Fruit fly (Drosophila melanogaster): Measurements from ENCODE around the gene CG14034.

Gene CG14034

dm6 chr2L:5208581-5208980 is 7.8 kb downstream of the CG14034 start:
- no peak for TF ChIP-seq GATAd (GFP tag; optimal IDR thresholded peaks at IDR 0.05)
- TF ChIP-seq fru (GFP tag; optimal IDR thresholded peaks at IDR 0.05) = no peak
- TF ChIP-seq Sp1 (GFP tag; optimal IDR thresholded peaks at IDR 0.05) = no peak
- no peak for TF ChIP-seq Rel (GFP tag; optimal IDR thresholded peaks at IDR 0.05)
- no peak for TF ChIP-seq Rel (tag; optimal IDR thresholded peaks at IDR 0.05)
- no peak for TF ChIP-seq Hr83 (GFP tag; optimal IDR thresholded peaks at IDR 0.05; ENCODE audit: poor library complexity, severe bottlenecking)
- no peak for TF ChIP-seq brk (GFP tag; optimal IDR thresholded peaks at IDR 0.05)
- no peak for TF ChIP-seq Mio (GFP tag; optimal IDR thresholded peaks at IDR 0.05)
- peak; percentile 40 for TF ChIP-seq Dfd (GFP tag; optimal IDR thresholded peaks at IDR 0.05)

- TF ChIP-seq GATAd (GFP tag; optimal IDR thresholded peaks at IDR 0.05) (no peak), Dfd (GFP tag; optimal IDR thresholded peaks at IDR 0.05) (no peak), psq (GFP tag; optimal IDR thresholded peaks at IDR 0.05) (no peak), Dif (GFP tag; optimal IDR thresholded peaks at IDR 0.05; ENCODE audit: partially characterized antibody) (no peak), rgr (GFP tag; optimal IDR thresholded peaks at IDR 0.05) (no peak), jim (GFP tag; optimal IDR thresholded peaks at IDR 0.05) (peak; percentile 8), HLH106 (tag; optimal IDR thresholded peaks at IDR 0.05) (no peak), Myc (optimal IDR thresholded peaks at IDR 0.05) (no peak), N (GFP tag; optimal IDR thresholded peaks at IDR 0.05) (no peak), ey (GFP tag; optimal IDR thresholded peaks at IDR 0.05) (no peak), OdsH (GFP tag; optimal IDR thresholded peaks at IDR 0.05) (no peak), Sp1 (GFP tag; optimal IDR thresholded peaks at IDR 0.05) (no peak), Vsx2 (GFP tag; optimal IDR thresholded peaks at IDR 0.05; ENCODE audit: partially characterized antibody) (peak; percentile 1), Hr83 (GFP tag; optimal IDR thresholded peaks at IDR 0.05; ENCODE audit: poor library complexity, severe bottlenecking) (no peak), dl (GFP tag; optimal IDR thresholded peaks at IDR 0.05; ENCODE audit: insufficient read depth in 1 of 2, partially characterized antibody in 2 of 2) (no peak), dmrt93B (GFP tag; optimal IDR thresholded peaks at IDR 0.05) (no peak), tai (GFP tag; optimal IDR thresholded peaks at IDR 0.05) (no peak)
Measured at dm6 chr2L:5206964-5207585, 9.3 kb downstream of the CG14034 start, which contains the start of gene Cyp28d2. Gene Cyp28d2 (plus strand): TSS chr2L:5207267.

dm6 chr2L:5197200-5197599 is 19.1 kb downstream of the CG14034 start:
- TF ChIP-seq dmrt93B (GFP tag; optimal IDR thresholded peaks at IDR 0.05) (no peak), Abd-B (GFP tag; optimal IDR thresholded peaks at IDR 0.05) (no peak), CG9705 (GFP tag; optimal IDR thresholded peaks at IDR 0.05) (no peak), sv (GFP tag; optimal IDR thresholded peaks at IDR 0.05) (no peak), CrebA (GFP tag; optimal IDR thresholded peaks at IDR 0.05; ENCODE audit: borderline replicate concordance) (no peak), ey (GFP tag; optimal IDR thresholded peaks at IDR 0.05) (no peak), sage (GFP tag; optimal IDR thresholded peaks at IDR 0.05) (no peak), Mio (GFP tag; optimal IDR thresholded peaks at IDR 0.05) (no peak), usp (GFP tag; optimal IDR thresholded peaks at IDR 0.05) (no peak), N (GFP tag; optimal IDR thresholded peaks at IDR 0.05) (no peak), Sp1 (GFP tag; optimal IDR thresholded peaks at IDR 0.05) (no peak), Hr83 (GFP tag; optimal IDR thresholded peaks at IDR 0.05; ENCODE audit: poor library complexity, severe bottlenecking) (no peak)

- peak; percentile 31 for TF ChIP-seq sv (GFP tag; optimal IDR thresholded peaks at IDR 0.05)
- TF ChIP-seq Myc (optimal IDR thresholded peaks at IDR 0.05) = no peak
Measured at dm6 chr2L:5196684-5197083, 19.7 kb downstream of the CG14034 start.

- TF ChIP-seq usp (GFP tag; optimal IDR thresholded peaks at IDR 0.05) (no peak), Abd-B (GFP tag; optimal IDR thresholded peaks at IDR 0.05) (no peak), Rel (GFP tag; optimal IDR thresholded peaks at IDR 0.05) (no peak), Rel (tag; optimal IDR thresholded peaks at IDR 0.05) (no peak), sv (GFP tag; optimal IDR thresholded peaks at IDR 0.05) (no peak), sage (GFP tag; optimal IDR thresholded peaks at IDR 0.05) (no peak), psq (GFP tag; optimal IDR thresholded peaks at IDR 0.05) (no peak), Dfd (GFP tag; optimal IDR thresholded peaks at IDR 0.05) (no peak), Hnf4 (GFP tag; optimal IDR thresholded peaks at IDR 0.05) (no peak), Vsx2 (GFP tag; optimal IDR thresholded peaks at IDR 0.05; ENCODE audit: partially characterized antibody) (peak; percentile 39), ey (GFP tag; optimal IDR thresholded peaks at IDR 0.05) (no peak), fru (GFP tag; optimal IDR thresholded peaks at IDR 0.05) (no peak), foxo (GFP tag; optimal IDR thresholded peaks at IDR 0.05) (no peak), HLH106 (tag; optimal IDR thresholded peaks at IDR 0.05) (no peak), Myc (optimal IDR thresholded peaks at IDR 0.05) (no peak), pan (optimal IDR thresholded peaks at IDR 0.05) (no peak), CrebA (GFP tag; optimal IDR thresholded peaks at IDR 0.05; ENCODE audit: borderline replicate concordance) (peak; percentile 40), brk (GFP tag; optimal IDR thresholded peaks at IDR 0.05) (no peak)
Measured at dm6 chr2L:5195639-5196038, 20.7 kb downstream of the CG14034 start.

Measured in whole organism, wandering third instar larva.